Worm (Caenorhabditis elegans) whole organism, early embryonic: Measurements from ENCODE around the gene T04G9.7.

Experiments
- B0310.2 ChIP-seq: sonication (generic microtip); optimal IDR thresholded peaks from 2 replicates; lab custom pipeline; 2016; ENCODE audit warnings: mild to moderate bottlenecking, missing genetic modification characterization, missing compliant biosample characterization
- F13C5.2 ChIP-seq: sonication (generic microtip); optimal IDR thresholded peaks from 2 replicates; lab custom pipeline; 2017; ENCODE audit warnings: mild to moderate bottlenecking, missing genetic modification characterization, inconsistent platforms, missing compliant biosample characterization
- aly-1 ChIP-seq: sonication (generic microtip); optimal IDR thresholded peaks from 2 replicates; lab custom pipeline; 2016; ENCODE audit warnings: missing genetic modification characterization, missing compliant biosample characterization
- ama-1 ChIP-seq: fragments of 150-350 bp; optimal IDR thresholded peaks from 2 replicates; lab custom pipeline; 2014
- ceh-13 ChIP-seq: fragments of 200-800 bp; sonication (Bioruptor generic); optimal IDR thresholded peaks from 2 replicates; lab custom pipeline; 2018; ENCODE audit warnings: mild to moderate bottlenecking, missing genetic modification characterization, missing compliant biosample characterization
- ceh-36 ChIP-seq: sonication (generic microtip); optimal IDR thresholded peaks from 2 replicates; lab custom pipeline; 2016; ENCODE audit warnings: missing genetic modification characterization, inconsistent platforms, missing compliant biosample characterization
- ets-7 ChIP-seq: sonication (generic microtip); optimal IDR thresholded peaks from 2 replicates; lab custom pipeline; 2016; ENCODE audit warnings: missing genotype, missing genetic modification characterization, missing compliant biosample characterization
- flt-1 ChIP-seq: fragments of 200-800 bp; sonication (Bioruptor generic); IDR thresholded peaks from 2 replicates; pipeline ENCODE4 v1.3.6; 2022; ENCODE audit warnings: missing genetic modification characterization, missing compliant biosample characterization
- hmbx-1 ChIP-seq: sonication (generic microtip); optimal IDR thresholded peaks from 2 replicates; lab custom pipeline; 2016; ENCODE audit warnings: mild to moderate bottlenecking, missing genetic modification characterization, missing compliant biosample characterization
- hmg-4 ChIP-seq: fragments of 200-800 bp; sonication (Bioruptor generic); optimal IDR thresholded peaks from 2 replicates; lab custom pipeline; 2018; ENCODE audit warnings: mild to moderate bottlenecking, missing genetic modification characterization, missing compliant biosample characterization
- hnd-1 ChIP-seq: sonication (generic microtip); optimal IDR thresholded peaks from 2 replicates; lab custom pipeline; 2016; ENCODE audit warnings: missing genetic modification characterization, missing compliant biosample characterization
- pes-1 ChIP-seq: fragments of 200-800 bp; sonication (Bioruptor generic); IDR thresholded peaks from 2 replicates; pipeline ENCODE4 v1.3.6; 2022; ENCODE audit warnings: missing genetic modification reagents, missing genetic modification characterization, missing compliant biosample characterization
- scrt-1 ChIP-seq: fragments of 200-800 bp; sonication (Bioruptor generic); IDR thresholded peaks from 2 replicates; pipeline ENCODE4 v1.3.6; 2022; ENCODE audit warnings: missing genetic modification characterization, missing compliant biosample characterization
- sea-1 ChIP-seq: fragments of 200-800 bp; sonication (Bioruptor generic); conservative IDR thresholded peaks from 2 replicates; pipeline ENCODE4 v1.3.6; 2022; ENCODE audit warnings: missing genetic modification characterization, missing compliant biosample characterization
- tbx-11 ChIP-seq: fragments of 200-800 bp; sonication (Bioruptor generic); IDR thresholded peaks from 2 replicates; pipeline ENCODE4 v1.3.6; 2022; ENCODE audit warnings: missing genetic modification characterization, missing compliant biosample characterization
- tbx-37 ChIP-seq: fragments of 200-800 bp; sonication (Bioruptor generic); conservative IDR thresholded peaks from 2 replicates; pipeline ENCODE4 v1.3.6; 2022; ENCODE audit warnings: missing genetic modification reagents, missing genetic modification characterization, missing compliant biosample characterization
- tra-4 ChIP-seq: sonication (generic microtip); optimal IDR thresholded peaks from 2 replicates; lab custom pipeline; 2017; ENCODE audit warnings: missing genetic modification characterization, missing compliant biosample characterization

T04G9.7 gene

ce11 chrX:759634-760033 lies 11.0 kb upstream of the T04G9.7 start, which contains the start of gene aex-3:
Gene aex-3 (minus strand): TSS chrX:759734.
- no peak for TF ChIP-seq flt-1
- TF ChIP-seq sea-1 (GFP tag; lab: Robert Waterston, UW) = no peak
- no peak for TF ChIP-seq tbx-11 (GFP tag; lab: Robert Waterston, UW)
- no peak for TF ChIP-seq ets-7 (tag; lab: Kevin White, UChicago)
- no peak for TF ChIP-seq tbx-37 (GFP tag; lab: Robert Waterston, UW)
- no peak for TF ChIP-seq F13C5.2 (tag; lab: Kevin White, UChicago)
- TF ChIP-seq ceh-13 (GFP tag; lab: Kevin White, UChicago) = no peak
- no peak for TF ChIP-seq scrt-1
- TF ChIP-seq hmbx-1 (tag; lab: Kevin White, UChicago) = no peak
- no peak for TF ChIP-seq ceh-36 (tag; lab: Kevin White, UChicago)
- no peak for TF ChIP-seq hmg-4 (GFP tag; lab: Kevin White, UChicago)
- TF ChIP-seq hnd-1 (tag; lab: Kevin White, UChicago) = no peak
- no peak for TF ChIP-seq pes-1 (GFP tag; lab: Robert Waterston, UW)
- no peak for TF ChIP-seq tra-4 (tag; lab: Kevin White, UChicago)
- TF ChIP-seq ama-1 (lab: Kevin White, UChicago) = no peak
- no peak for TF ChIP-seq aly-1 (tag; lab: Kevin White, UChicago)
- TF ChIP-seq B0310.2 (tag; lab: Kevin White, UChicago) = no peak

- TF ChIP-seq F13C5.2 (tag; lab: Kevin White, UChicago) (peak; percentile 0), hmg-4 (GFP tag; lab: Kevin White, UChicago) (peak; percentile 65), hnd-1 (tag; lab: Kevin White, UChicago) (no peak)
Measured at ce11 chrX:760579-760978, 10.1 kb upstream of the T04G9.7 start.

- no peak for TF ChIP-seq aly-1 (tag; lab: Kevin White, UChicago)
- TF ChIP-seq hmg-4 (GFP tag; lab: Kevin White, UChicago) = no peak
- TF ChIP-seq tra-4 (tag; lab: Kevin White, UChicago) = no peak
- TF ChIP-seq F13C5.2 (tag; lab: Kevin White, UChicago) = no peak
- TF ChIP-seq B0310.2 (tag; lab: Kevin White, UChicago) = no peak
- no peak for TF ChIP-seq hmbx-1 (tag; lab: Kevin White, UChicago)
- TF ChIP-seq ceh-13 (GFP tag; lab: Kevin White, UChicago) = no peak
Measured at ce11 chrX:763452-763851, 7.2 kb upstream of the T04G9.7 start, which contains the start of gene dyf-11. Gene dyf-11 (plus strand): TSS chrX:763752.

- TF ChIP-seq aly-1 (tag; lab: Kevin White, UChicago) = no peak
- TF ChIP-seq hmg-4 (GFP tag; lab: Kevin White, UChicago) = peak; percentile 78
- peak; percentile 89 for TF ChIP-seq F13C5.2 (tag; lab: Kevin White, UChicago)
- TF ChIP-seq sea-1 (GFP tag; lab: Robert Waterston, UW) = peak; percentile 69; the same call in 1 of the 2 replicates
- peak; percentile 37 for TF ChIP-seq ets-7 (tag; lab: Kevin White, UChicago)
- no peak for TF ChIP-seq ama-1 (lab: Kevin White, UChicago)
- TF ChIP-seq ceh-13 (GFP tag; lab: Kevin White, UChicago) = no peak
- TF ChIP-seq flt-1 = peak; percentile 57; the same call in 1 of the 2 replicates
Measured at ce11 chrX:768061-768646, 2.5 kb upstream of the T04G9.7 start, which contains the start of the genes trap-2 and ile-2. Gene trap-2 (minus strand): TSS chrX:768069. Gene ile-2 (plus strand): TSS chrX:768596.

- no peak for TF ChIP-seq ets-7 (tag; lab: Kevin White, UChicago)
- no peak for TF ChIP-seq flt-1
- no peak for TF ChIP-seq ceh-36 (tag; lab: Kevin White, UChicago)
- TF ChIP-seq pes-1 (GFP tag; lab: Robert Waterston, UW) = no peak
- no peak for TF ChIP-seq F13C5.2 (tag; lab: Kevin White, UChicago)
- TF ChIP-seq tra-4 (tag; lab: Kevin White, UChicago) = no peak
- TF ChIP-seq tbx-11 (GFP tag; lab: Robert Waterston, UW) = no peak
- no peak for TF ChIP-seq hnd-1 (tag; lab: Kevin White, UChicago)
- no peak for TF ChIP-seq scrt-1
- no peak for TF ChIP-seq ama-1 (lab: Kevin White, UChicago)
Measured at ce11 chrX:769550-769949, 1.1 kb upstream of the T04G9.7 start.

ce11 chrX:772184-772583 lies 1.5 kb downstream of the T04G9.7 start, which contains the start of gene T04G9.4:
Gene T04G9.4 (plus strand): TSS chrX:772476.
- no peak for TF ChIP-seq tbx-11 (GFP tag; lab: Robert Waterston, UW)
- TF ChIP-seq F13C5.2 (tag; lab: Kevin White, UChicago) = no peak
- no peak for TF ChIP-seq ceh-13 (GFP tag; lab: Kevin White, UChicago)
- TF ChIP-seq tbx-37 (GFP tag; lab: Robert Waterston, UW) = no peak
- no peak for TF ChIP-seq ceh-36 (tag; lab: Kevin White, UChicago)

ce11 chrX:777421-777820 lies 6.8 kb downstream of the T04G9.7 start, which contains the start of gene nas-15:
Gene nas-15 (plus strand): TSS chrX:777721.
- no peak for TF ChIP-seq hmg-4 (GFP tag; lab: Kevin White, UChicago)
- no peak for TF ChIP-seq ceh-36 (tag; lab: Kevin White, UChicago)
- TF ChIP-seq flt-1 = no peak
- TF ChIP-seq B0310.2 (tag; lab: Kevin White, UChicago) = no peak
- no peak for TF ChIP-seq tbx-11 (GFP tag; lab: Robert Waterston, UW)
- no peak for TF ChIP-seq hnd-1 (tag; lab: Kevin White, UChicago)
- no peak for TF ChIP-seq F13C5.2 (tag; lab: Kevin White, UChicago)
- no peak for TF ChIP-seq tbx-37 (GFP tag; lab: Robert Waterston, UW)
- no peak for TF ChIP-seq aly-1 (tag; lab: Kevin White, UChicago)
